Worm (Caenorhabditis elegans): ENCODE data around the gene F55A4.13.

The F55A4.13 gene

ce11 chrX:1035039-1035598 lies 17.8 kb upstream of the F55A4.13 start, which contains the start of the genes stau-1 and sec-22 (continued):
- TF ChIP-seq pha-4 (GFP tag; IDR thresholded peaks at IDR 0.05), result no peak
- peak; percentile 10 for TF ChIP-seq pha-4 (tag; optimal IDR thresholded peaks at IDR 0.05)
- no peak for TF ChIP-seq nhr-6 (tag; optimal IDR thresholded peaks at IDR 0.05)
- peak; percentile 66 for TF ChIP-seq hmg-1.1 (GFP tag; IDR thresholded peaks at IDR 0.05)
- no peak for TF ChIP-seq nhr-10 (tag; optimal IDR thresholded peaks at IDR 0.05)
- TF ChIP-seq hif-1 (tag; optimal IDR thresholded peaks at IDR 0.05), result peak in 1 of 2 experiments; percentile 41
- peak; percentile 34 for TF ChIP-seq hlh-11 (tag; optimal IDR thresholded peaks at IDR 0.05)
- peak; percentile 71 for TF ChIP-seq mep-1 (tag; optimal IDR thresholded peaks at IDR 0.05)
- TF ChIP-seq F44E2.7 (GFP tag; IDR thresholded peaks at IDR 0.05), result no peak
- TF ChIP-seq ztf-11 (tag; optimal IDR thresholded peaks at IDR 0.05), result no peak

- TF ChIP-seq aha-1 (tag) (peak; percentile 94), T26A8.4 (GFP tag; IDR thresholded peaks at IDR 0.05) (0 out of 2 replicates have a peak, but pooled peaks have one; percentile 26), nhr-11 (tag; optimal IDR thresholded peaks at IDR 0.05) (no peak), daf-19 (GFP tag; conservative IDR thresholded peaks at IDR 0.05) (no peak), nhr-76 (tag; optimal IDR thresholded peaks at IDR 0.05) (no peak)
These were observed 13.5 kb upstream of the F55A4.13 start for ce11 chrX:1030867-1031266.

ce11 chrX:1027370-1027769 lies 10.0 kb upstream of the F55A4.13 start:
- TF ChIP-seq daf-8 (GFP tag; IDR thresholded peaks at IDR 0.05) (no peak), nhr-28 (tag; optimal IDR thresholded peaks at IDR 0.05) (peak; percentile 12)

- TF ChIP-seq nhr-48 (tag; optimal IDR thresholded peaks at IDR 0.05) (no peak), lsy-2 (tag; optimal IDR thresholded peaks at IDR 0.05) (peak in 1 of 2 experiments; percentile 7), hlh-30 (tag; optimal IDR thresholded peaks at IDR 0.05; ENCODE audit: insufficient read depth) (peak; percentile 91), hmg-1.1 (GFP tag; IDR thresholded peaks at IDR 0.05) (no peak), unc-62 (GFP tag; optimal IDR thresholded peaks at IDR 0.05 in 1 of 2) (peak in 1 of 2 experiments; percentile 42), unc-62 (tag; optimal IDR thresholded peaks at IDR 0.05) (no peak), ceh-62 (tag; optimal IDR thresholded peaks at IDR 0.05) (no peak), ceh-82 (tag; optimal IDR thresholded peaks at IDR 0.05) (no peak), zfp-2 (tag; optimal IDR thresholded peaks at IDR 0.05) (no peak), mes-2 (tag; optimal IDR thresholded peaks at IDR 0.05; ENCODE audit: poor library complexity, severe bottlenecking) (no peak), jun-1 (tag; optimal IDR thresholded peaks at IDR 0.05) (no peak), daf-19 (GFP tag; conservative IDR thresholded peaks at IDR 0.05) (no peak), dmd-9 (GFP tag; IDR thresholded peaks at IDR 0.05) (no peak), snpc-1.2 (GFP tag; IDR thresholded peaks at IDR 0.05) (no peak), ZK337.2 (GFP tag; IDR thresholded peaks at IDR 0.05) (no peak), set-16 (GFP tag; IDR thresholded peaks at IDR 0.05) (no peak), nhr-111 (GFP tag; optimal IDR thresholded peaks at IDR 0.05) (no peak), lin-38 (GFP tag; IDR thresholded peaks at IDR 0.05) (no peak), R02D3.7 (tag; optimal IDR thresholded peaks at IDR 0.05) (no peak), mxl-3 (GFP tag; optimal IDR thresholded peaks at IDR 0.05) (peak; percentile 35), hlh-11 (tag; optimal IDR thresholded peaks at IDR 0.05) (peak; percentile 42), nhr-25 (tag; optimal IDR thresholded peaks at IDR 0.05; ENCODE audit: borderline replicate concordance, insufficient read depth) (no peak), nhr-102 (tag; optimal IDR thresholded peaks at IDR 0.05) (no peak), dve-1 (tag; optimal IDR thresholded peaks at IDR 0.05; ENCODE audit: insufficient read depth) (peak; percentile 12), lin-29 (GFP tag; IDR thresholded peaks at IDR 0.05) (no peak), nhr-6 (tag; optimal IDR thresholded peaks at IDR 0.05) (no peak), T26A8.4 (GFP tag; IDR thresholded peaks at IDR 0.05) (no peak), ctbp-1 (GFP tag; IDR thresholded peaks at IDR 0.05) (no peak), hif-1 (tag; optimal IDR thresholded peaks at IDR 0.05) (peak in 1 of 2 experiments; percentile 3), nhr-28 (tag; optimal IDR thresholded peaks at IDR 0.05) (peak; percentile 57), nhr-11 (tag; optimal IDR thresholded peaks at IDR 0.05) (no peak), gei-8 (GFP tag; optimal IDR thresholded peaks at IDR 0.05) (no peak), F10B5.3 (tag; optimal IDR thresholded peaks at IDR 0.05) (no peak), mdl-1 (tag; optimal IDR thresholded peaks at IDR 0.05) (peak in 1 of 2 experiments; percentile 68), Y75B8A.6 (GFP tag; IDR thresholded peaks at IDR 0.05) (no peak), dpl-1 (GFP tag; optimal IDR thresholded peaks at IDR 0.05) (no peak)
These were observed 9.4 kb upstream of the F55A4.13 start for ce11 chrX:1026722-1027121.

All from whole organism, L4 larva.